Worm (Caenorhabditis elegans) whole organism, L2 larva: ENCODE measurements around the gene srh-154.

ENCODE experiments used
- ama-1 ChIP-seq: fragments of 150-350 bp; optimal IDR thresholded peaks from 2 replicates; lab custom pipeline; 2018; ENCODE audit warnings: inconsistent platforms
- egl-27 ChIP-seq: sonication (generic microtip); optimal IDR thresholded peaks from 3 replicates; lab custom pipeline; 2017; ENCODE audit warnings: missing biosample characterization, missing genetic modification reagents, missing genetic modification characterization
- elt-1 ChIP-seq: fragments of 150-350 bp; optimal IDR thresholded peaks from 2 replicates; lab custom pipeline; 2014; ENCODE audit warnings: missing biosample characterization, missing genetic modification characterization
- fos-1 ChIP-seq: fragments of 150-350 bp; optimal IDR thresholded peaks from 2 replicates; lab custom pipeline; 2014; ENCODE audit warnings: missing biosample characterization, missing genetic modification characterization
- lin-39 ChIP-seq: fragments of 150-350 bp; optimal IDR thresholded peaks from 2 replicates; lab custom pipeline; 2014; ENCODE audit warnings: missing biosample characterization, missing genetic modification reagents, missing genetic modification characterization
- mdl-1 ChIP-seq, 2 experiments: fragments of 150-350 bp in 1 of 2; sonication (generic microtip) in 1 of 2; optimal IDR thresholded peaks; 2 replicates each; lab custom pipeline; 2017; ENCODE audit warnings: missing biosample characterization in 2 of 2, missing genetic modification characterization in 2 of 2
- nhr-12 ChIP-seq: fragments of 150-350 bp; optimal IDR thresholded peaks from 2 replicates; lab custom pipeline; 2014; ENCODE audit warnings: missing biosample characterization, missing genetic modification characterization
- nhr-77 ChIP-seq: fragments of 150-350 bp; optimal IDR thresholded peaks from 2 replicates; lab custom pipeline; 2014; ENCODE audit warnings: missing biosample characterization, missing genetic modification characterization
- skn-1 ChIP-seq: sonication (generic microtip); optimal IDR thresholded peaks from 2 replicates; lab custom pipeline; 2017; ENCODE audit warnings: missing biosample characterization, missing genetic modification characterization
- sma-9 ChIP-seq, 2 experiments: fragments of 150-350 bp in 1 of 2; sonication (generic microtip) in 1 of 2; optimal IDR thresholded peaks; 2 replicates each; lab custom pipeline; 2014 to 2016; ENCODE audit warnings: missing genetic modification characterization in 2 of 2, mild to moderate bottlenecking in 1 of 2, missing biosample characterization in 1 of 2, missing compliant biosample characterization in 1 of 2, missing genetic modification reagents in 1 of 2, moderate library complexity in 1 of 2
- snpc-4 ChIP-seq: fragments of 150-350 bp; optimal IDR thresholded peaks from 2 replicates; lab custom pipeline; 2014; ENCODE audit warnings: missing biosample characterization, missing genetic modification characterization
- unc-39 ChIP-seq: fragments of 150-350 bp; optimal IDR thresholded peaks from 2 replicates; lab custom pipeline; 2014; ENCODE audit warnings: missing biosample characterization, missing genetic modification characterization

DNA sequence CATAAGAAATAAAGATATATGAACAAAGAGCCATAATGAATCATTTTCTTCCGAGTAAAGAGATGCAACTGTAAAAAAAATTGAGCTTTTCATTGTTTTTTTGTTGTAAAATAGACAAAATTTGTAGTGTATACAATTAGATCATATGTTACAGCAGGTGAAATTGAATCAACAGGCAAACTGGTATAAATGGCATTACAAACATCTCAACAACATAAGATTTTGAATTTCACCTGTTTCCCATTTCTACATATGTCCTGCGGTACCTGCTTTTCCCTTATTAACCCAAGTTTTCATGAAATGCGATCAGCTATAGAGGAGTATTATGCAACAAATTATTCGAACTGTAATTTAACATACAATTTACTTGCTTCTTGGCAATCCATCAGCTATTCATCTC lies 44.1 kb upstream of the srh-154 start, which contains the start of gene srh-120:
- no peak for TF ChIP-seq sma-9 (GFP tag; optimal IDR thresholded peaks at IDR 0.05; lab: Kevin White, UChicago)
- TF ChIP-seq sma-9 (tag; optimal IDR thresholded peaks at IDR 0.05; lab: Kevin White, UChicago), result no peak
- no peak for TF ChIP-seq ama-1 (lab: Kevin White, UChicago)
- no peak for TF ChIP-seq unc-39 (tag; lab: Kevin White, UChicago)
- no peak for TF ChIP-seq elt-1
- TF ChIP-seq egl-27 (tag; lab: Kevin White, UChicago), result no peak
- no peak for TF ChIP-seq nhr-12
- no peak for TF ChIP-seq snpc-4
- no peak for TF ChIP-seq fos-1
- TF ChIP-seq nhr-77 (tag; lab: Kevin White, UChicago), result no peak
- TF ChIP-seq mdl-1 (tag; optimal IDR thresholded peaks at IDR 0.05; lab: Kevin White, UChicago), result no peak
- no peak for TF ChIP-seq lin-39
- TF ChIP-seq skn-1, result no peak
